Worm (Caenorhabditis elegans) whole organism, early embryonic: ENCODE data around the gene R05F9.7.
"Not testable (repeated sequence)": the region's sequence is repeated elsewhere in the genome, so short reads cannot be mapped to it uniquely, and the experiment has no call there.

Source experiments
- B0310.2 ChIP-seq: sonication (generic microtip); optimal IDR thresholded peaks from 2 replicates; lab custom pipeline; 2016; ENCODE audit warnings: mild to moderate bottlenecking, missing genetic modification characterization, missing compliant biosample characterization
- F13C5.2 ChIP-seq: sonication (generic microtip); optimal IDR thresholded peaks from 2 replicates; lab custom pipeline; 2017; ENCODE audit warnings: mild to moderate bottlenecking, missing genetic modification characterization, inconsistent platforms, missing compliant biosample characterization
- aly-1 ChIP-seq: sonication (generic microtip); optimal IDR thresholded peaks from 2 replicates; lab custom pipeline; 2016; ENCODE audit warnings: missing genetic modification characterization, missing compliant biosample characterization
- ama-1 ChIP-seq: fragments of 150-350 bp; optimal IDR thresholded peaks from 2 replicates; lab custom pipeline; 2014
- ceh-13 ChIP-seq: fragments of 200-800 bp; sonication (Bioruptor generic); optimal IDR thresholded peaks from 2 replicates; lab custom pipeline; 2018; ENCODE audit warnings: mild to moderate bottlenecking, missing genetic modification characterization, missing compliant biosample characterization
- ceh-36 ChIP-seq: sonication (generic microtip); optimal IDR thresholded peaks from 2 replicates; lab custom pipeline; 2016; ENCODE audit warnings: missing genetic modification characterization, inconsistent platforms, missing compliant biosample characterization
- ets-7 ChIP-seq: sonication (generic microtip); optimal IDR thresholded peaks from 2 replicates; lab custom pipeline; 2016; ENCODE audit warnings: missing genotype, missing genetic modification characterization, missing compliant biosample characterization
- flt-1 ChIP-seq: fragments of 200-800 bp; sonication (Bioruptor generic); IDR thresholded peaks from 2 replicates; pipeline ENCODE4 v1.3.6; 2022; ENCODE audit warnings: missing genetic modification characterization, missing compliant biosample characterization
- hmbx-1 ChIP-seq: sonication (generic microtip); optimal IDR thresholded peaks from 2 replicates; lab custom pipeline; 2016; ENCODE audit warnings: mild to moderate bottlenecking, missing genetic modification characterization, missing compliant biosample characterization
- hmg-4 ChIP-seq: fragments of 200-800 bp; sonication (Bioruptor generic); optimal IDR thresholded peaks from 2 replicates; lab custom pipeline; 2018; ENCODE audit warnings: mild to moderate bottlenecking, missing genetic modification characterization, missing compliant biosample characterization
- hnd-1 ChIP-seq: sonication (generic microtip); optimal IDR thresholded peaks from 2 replicates; lab custom pipeline; 2016; ENCODE audit warnings: missing genetic modification characterization, missing compliant biosample characterization
- pes-1 ChIP-seq: fragments of 200-800 bp; sonication (Bioruptor generic); IDR thresholded peaks from 2 replicates; pipeline ENCODE4 v1.3.6; 2022; ENCODE audit warnings: missing genetic modification reagents, missing genetic modification characterization, missing compliant biosample characterization
- scrt-1 ChIP-seq: fragments of 200-800 bp; sonication (Bioruptor generic); IDR thresholded peaks from 2 replicates; pipeline ENCODE4 v1.3.6; 2022; ENCODE audit warnings: missing genetic modification characterization, missing compliant biosample characterization
- sea-1 ChIP-seq: fragments of 200-800 bp; sonication (Bioruptor generic); conservative IDR thresholded peaks from 2 replicates; pipeline ENCODE4 v1.3.6; 2022; ENCODE audit warnings: missing genetic modification characterization, missing compliant biosample characterization
- tbx-11 ChIP-seq: fragments of 200-800 bp; sonication (Bioruptor generic); IDR thresholded peaks from 2 replicates; pipeline ENCODE4 v1.3.6; 2022; ENCODE audit warnings: missing genetic modification characterization, missing compliant biosample characterization
- tbx-37 ChIP-seq: fragments of 200-800 bp; sonication (Bioruptor generic); conservative IDR thresholded peaks from 2 replicates; pipeline ENCODE4 v1.3.6; 2022; ENCODE audit warnings: missing genetic modification reagents, missing genetic modification characterization, missing compliant biosample characterization
- tra-4 ChIP-seq: sonication (generic microtip); optimal IDR thresholded peaks from 2 replicates; lab custom pipeline; 2017; ENCODE audit warnings: missing genetic modification characterization, missing compliant biosample characterization

R05F9.7 gene

DNA sequence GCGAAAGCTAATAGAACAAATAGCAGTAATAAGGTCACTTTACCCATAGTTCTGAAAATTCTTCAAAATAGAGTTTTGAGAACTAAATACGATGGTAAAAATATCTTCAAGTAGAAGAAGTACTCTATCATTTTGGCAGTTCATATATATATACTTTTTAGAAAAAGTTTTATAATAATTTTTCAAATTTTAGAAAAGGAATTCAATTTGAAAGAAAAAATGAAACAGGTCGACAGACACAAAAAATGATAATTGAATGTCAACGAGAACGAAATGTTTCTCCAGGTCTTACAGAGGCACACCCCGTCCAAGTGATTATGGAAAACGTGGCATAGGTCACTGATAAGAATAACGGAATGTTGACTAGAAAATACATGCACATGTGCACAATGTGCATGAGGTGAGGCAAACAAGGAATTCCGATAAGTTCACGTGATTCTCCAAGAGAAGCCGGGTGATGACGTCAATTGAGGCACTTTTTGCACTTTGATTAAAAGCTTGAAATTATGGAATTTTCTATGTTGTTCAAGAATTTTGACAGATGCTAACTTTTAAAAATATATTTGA is 39.2 kb downstream of the R05F9.7 start, which contains the start of gene aagr-2:
TSS of gene aagr-2 (minus strand) at position 51 of the 567 bp plus-strand sequence.
- TF ChIP-seq sea-1 (GFP tag; lab: Robert Waterston, UW) = no peak
- TF ChIP-seq ama-1 (lab: Kevin White, UChicago) = no peak
- TF ChIP-seq tbx-37 (GFP tag; lab: Robert Waterston, UW) = no peak
- TF ChIP-seq aly-1 (tag; lab: Kevin White, UChicago) = no peak
- no peak for TF ChIP-seq pes-1
- TF ChIP-seq tra-4 = no peak
- TF ChIP-seq F13C5.2 (tag; lab: Kevin White, UChicago) = no peak
- TF ChIP-seq ets-7 (tag; lab: Kevin White, UChicago) = no peak
- no peak for TF ChIP-seq B0310.2 (tag; lab: Kevin White, UChicago)

DNA sequence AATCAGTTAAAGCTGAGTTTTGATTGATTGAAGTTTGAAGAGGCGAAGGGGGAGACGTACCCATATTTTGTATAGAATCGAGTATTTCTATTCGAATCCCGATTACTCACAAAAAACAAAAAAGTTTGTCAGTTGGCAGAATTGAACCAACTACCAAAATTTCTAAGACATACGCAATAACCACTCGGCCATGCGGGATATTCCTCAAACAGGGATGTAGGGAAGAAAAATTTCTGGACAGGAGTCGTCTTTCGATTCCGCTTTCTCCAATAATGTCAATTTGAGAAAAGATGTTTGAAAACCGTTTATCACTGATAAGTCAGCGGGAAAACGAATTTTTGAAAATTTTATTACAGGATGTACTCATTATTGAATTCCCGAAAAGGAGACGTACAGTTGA is 42.3 kb downstream of the R05F9.7 start:
- TF ChIP-seq sea-1 (GFP tag; lab: Robert Waterston, UW) = 0 out of 2 replicates have a peak, but pooled peaks have one; percentile 52
- peak; percentile 64 for TF ChIP-seq tbx-37 (GFP tag; lab: Robert Waterston, UW)
- peak; percentile 64; the same call in 1 of the 2 replicates for TF ChIP-seq tbx-11 (GFP tag; lab: Robert Waterston, UW)
- TF ChIP-seq pes-1 = peak; percentile 75; the same call in 1 of the 2 replicates
- TF ChIP-seq flt-1 (GFP tag; lab: Robert Waterston, UW) = peak; percentile 71

DNA sequence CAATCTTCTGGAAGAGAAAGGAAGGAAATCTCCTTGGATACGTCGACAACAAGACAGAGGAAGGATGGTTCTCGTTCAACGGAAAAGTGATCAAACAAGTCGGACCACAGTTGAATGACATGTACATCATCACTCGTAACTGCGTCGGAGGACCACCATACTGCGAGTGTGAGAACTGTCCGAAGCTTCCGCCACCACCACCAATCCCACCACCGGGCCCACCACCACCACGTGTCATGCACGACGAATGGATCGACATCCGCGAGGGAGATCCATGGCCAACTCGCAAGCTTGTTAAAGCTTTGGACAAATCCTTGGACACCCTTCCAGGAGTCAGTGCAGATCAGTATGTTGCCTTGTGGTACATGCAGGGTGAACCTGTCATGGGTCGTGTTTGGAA is 45.2 kb downstream of the R05F9.7 start:
- no peak for TF ChIP-seq aly-1 (tag; lab: Kevin White, UChicago)
- no peak for TF ChIP-seq flt-1 (GFP tag; lab: Robert Waterston, UW)
- TF ChIP-seq ceh-13 = no peak
- TF ChIP-seq scrt-1 (GFP tag; lab: Robert Waterston, UW) = no peak
- TF ChIP-seq hmbx-1 (tag; lab: Kevin White, UChicago) = no peak
- no peak for TF ChIP-seq hnd-1 (tag; lab: Kevin White, UChicago)
- TF ChIP-seq B0310.2 (tag; lab: Kevin White, UChicago) = no peak
- no peak for TF ChIP-seq ets-7 (tag; lab: Kevin White, UChicago)
- no peak for TF ChIP-seq sea-1 (GFP tag; lab: Robert Waterston, UW)
- TF ChIP-seq pes-1 = no peak
- no peak for TF ChIP-seq ama-1 (lab: Kevin White, UChicago)
- TF ChIP-seq tbx-11 (GFP tag; lab: Robert Waterston, UW) = no peak
- no peak for TF ChIP-seq tra-4

DNA sequence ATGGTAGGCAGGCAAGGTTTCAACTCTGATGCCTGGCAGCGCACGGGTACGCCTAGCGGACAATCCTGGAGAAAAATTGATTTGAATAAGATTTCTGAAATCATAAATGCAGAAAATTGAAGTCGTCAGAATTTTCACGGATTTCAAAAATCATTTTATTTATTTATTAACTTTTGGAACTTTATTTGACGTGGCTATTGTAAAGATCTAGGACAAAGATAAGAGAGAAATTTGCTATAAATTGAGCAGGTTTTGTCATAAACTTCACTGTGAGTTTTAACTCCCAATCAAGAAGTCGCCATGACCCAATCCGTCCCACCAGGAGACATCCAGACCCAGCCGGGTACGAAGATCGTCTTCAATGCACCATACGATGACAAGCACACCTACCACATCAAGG is 46.7 kb downstream of the R05F9.7 start, which contains the start of gene msp-152:
TSS of gene msp-152 (plus strand) at position 301 of the 400 bp plus-strand sequence.
- TF ChIP-seq F13C5.2 (tag; lab: Kevin White, UChicago); hnd-1 (tag; lab: Kevin White, UChicago); sea-1 (GFP tag; lab: Robert Waterston, UW): not testable (repeated sequence)

DNA sequence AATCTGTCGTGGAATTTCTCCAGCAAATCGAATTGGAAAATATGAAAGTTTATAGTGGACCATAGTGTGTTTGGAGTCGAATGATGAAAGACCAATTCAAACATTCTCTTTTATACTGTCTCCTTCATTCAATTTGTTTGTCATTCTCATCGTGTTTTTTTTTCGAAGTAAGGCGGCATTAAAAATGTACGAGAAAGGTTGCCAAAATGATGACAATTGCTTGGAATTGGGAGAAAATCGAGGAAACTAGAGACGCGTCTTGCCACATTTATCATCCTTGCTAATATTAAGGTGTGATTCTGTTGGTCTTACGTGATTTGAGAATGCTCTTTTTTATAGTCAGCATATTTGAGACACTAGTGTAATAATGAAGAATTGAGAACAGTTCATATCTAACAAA is 48.9 kb downstream of the R05F9.7 start, which contains the start of gene gst-30:
TSS of gene gst-30 (minus strand) at position 101 of the 400 bp plus-strand sequence.
- no peak for TF ChIP-seq ceh-36
- TF ChIP-seq sea-1 (GFP tag; lab: Robert Waterston, UW) = no peak
- TF ChIP-seq flt-1 (GFP tag; lab: Robert Waterston, UW) = no peak
- no peak for TF ChIP-seq hmbx-1 (tag; lab: Kevin White, UChicago)
- TF ChIP-seq ets-7 (tag; lab: Kevin White, UChicago) = no peak
- no peak for TF ChIP-seq ama-1 (lab: Kevin White, UChicago)
- TF ChIP-seq B0310.2 (tag; lab: Kevin White, UChicago) = no peak
- TF ChIP-seq scrt-1 (GFP tag; lab: Robert Waterston, UW) = no peak
- no peak for TF ChIP-seq hmg-4 (GFP tag; lab: Kevin White, UChicago)
- no peak for TF ChIP-seq tbx-37 (GFP tag; lab: Robert Waterston, UW)
- no peak for TF ChIP-seq pes-1
- no peak for TF ChIP-seq tbx-11 (GFP tag; lab: Robert Waterston, UW)
- TF ChIP-seq F13C5.2 (tag; lab: Kevin White, UChicago) = no peak

DNA sequence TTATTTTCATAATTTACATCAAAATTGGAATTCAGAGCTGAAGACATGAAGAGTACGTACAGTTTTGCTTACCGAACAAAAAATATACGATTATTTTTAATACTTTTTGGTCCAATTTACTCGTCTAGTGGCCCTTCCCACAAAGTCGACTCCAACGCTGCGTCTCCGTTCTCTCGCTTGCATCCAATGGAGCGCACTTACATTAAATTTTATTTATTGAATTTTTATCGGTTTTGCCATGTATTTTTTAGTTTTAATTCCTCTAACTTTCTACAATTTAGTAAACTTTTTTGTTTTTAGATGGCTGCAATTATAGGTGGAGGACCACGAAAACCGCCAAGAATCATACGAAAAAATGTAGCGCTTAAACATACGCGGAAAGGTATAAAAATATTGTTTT is 49.4 kb downstream of the R05F9.7 start, which contains the start of gene ZK546.5:
TSS of gene ZK546.5 (plus strand) at position 301 of the 400 bp plus-strand sequence.
- TF ChIP-seq F13C5.2 (tag; lab: Kevin White, UChicago) = no peak
- TF ChIP-seq pes-1 = no peak
- TF ChIP-seq ets-7 (tag; lab: Kevin White, UChicago) = no peak
- TF ChIP-seq B0310.2 (tag; lab: Kevin White, UChicago) = no peak
- no peak for TF ChIP-seq tbx-37 (GFP tag; lab: Robert Waterston, UW)
- TF ChIP-seq ceh-36 = no peak
- TF ChIP-seq flt-1 (GFP tag; lab: Robert Waterston, UW) = no peak
- TF ChIP-seq hmg-4 (GFP tag; lab: Kevin White, UChicago) = no peak
- TF ChIP-seq aly-1 (tag; lab: Kevin White, UChicago) = no peak

DNA sequence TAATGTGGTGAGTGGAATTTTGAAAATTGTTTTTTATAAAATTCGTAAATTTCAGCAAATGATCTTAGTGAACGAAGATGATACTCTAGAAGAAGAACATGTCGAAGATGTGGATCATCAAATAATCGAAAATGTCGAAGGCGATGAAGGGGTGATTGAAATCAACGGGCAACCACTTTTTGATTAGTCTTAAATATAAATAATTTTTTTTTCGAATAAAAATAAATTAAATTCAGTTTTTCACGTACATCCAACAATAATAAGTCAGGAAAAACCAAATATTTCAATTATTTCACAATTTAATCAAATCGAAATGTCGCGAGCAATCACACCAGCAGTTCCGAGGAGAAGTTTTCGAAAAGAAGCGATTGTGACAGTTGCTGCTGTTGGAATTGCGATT is 51.7 kb downstream of the R05F9.7 start, which contains the start of gene ZK546.4:
TSS of gene ZK546.4 (plus strand) at position 301 of the 400 bp plus-strand sequence.
- TF ChIP-seq F13C5.2 (tag; lab: Kevin White, UChicago) = no peak
- TF ChIP-seq flt-1 (GFP tag; lab: Robert Waterston, UW) = no peak
- no peak for TF ChIP-seq tbx-11 (GFP tag; lab: Robert Waterston, UW)
- TF ChIP-seq hmg-4 (GFP tag; lab: Kevin White, UChicago) = no peak
- no peak for TF ChIP-seq tbx-37 (GFP tag; lab: Robert Waterston, UW)
- no peak for TF ChIP-seq hnd-1 (tag; lab: Kevin White, UChicago)
- TF ChIP-seq B0310.2 (tag; lab: Kevin White, UChicago) = no peak
- no peak for TF ChIP-seq tra-4
- TF ChIP-seq ceh-36 = no peak
- TF ChIP-seq hmbx-1 (tag; lab: Kevin White, UChicago) = no peak
- no peak for TF ChIP-seq ets-7 (tag; lab: Kevin White, UChicago)
- no peak for TF ChIP-seq aly-1 (tag; lab: Kevin White, UChicago)
- TF ChIP-seq ceh-13 = no peak
- TF ChIP-seq scrt-1 (GFP tag; lab: Robert Waterston, UW) = no peak
